Worm (Caenorhabditis elegans) whole organism, mixed stage, embryonic: Measurements from ENCODE around the gene tbc-8.
A peak's percentile ranks its signal among the peaks of the same experiment; 100 is the strongest.

Source experiments
- M03D4.4 ChIP-seq: sonication (generic microtip); optimal IDR thresholded peaks from 2 replicates; lab custom pipeline; 2017; ENCODE audit warnings: mild to moderate bottlenecking, missing genetic modification characterization, missing compliant biosample characterization
- bed-3 ChIP-seq: fragments of 200-800 bp; sonication (Bioruptor generic); optimal IDR thresholded peaks from 3 replicates; lab custom pipeline; 2018; ENCODE audit warnings: mild to moderate bottlenecking, missing genetic modification characterization, moderate library complexity, missing compliant biosample characterization
- ceh-39 ChIP-seq: fragments of 150-350 bp; optimal IDR thresholded peaks from 2 replicates; lab custom pipeline; 2014; ENCODE audit warnings: missing biosample characterization, missing genetic modification characterization
- ceh-43 ChIP-seq: fragments of 200-800 bp; sonication (Bioruptor generic); optimal IDR thresholded peaks from 2 replicates; lab custom pipeline; 2018; ENCODE audit warnings: mild to moderate bottlenecking, missing genetic modification characterization, moderate library complexity, missing compliant biosample characterization
- ceh-83 ChIP-seq: fragments of 200-800 bp; sonication (Bioruptor generic); optimal IDR thresholded peaks from 2 replicates; lab custom pipeline; 2018; ENCODE audit warnings: mild to moderate bottlenecking, missing genetic modification characterization, missing compliant biosample characterization
- ces-1 ChIP-seq: fragments of 150-350 bp; optimal IDR thresholded peaks from 2 replicates; lab custom pipeline; 2014; ENCODE audit warnings: missing biosample characterization, missing genetic modification reagents, missing genetic modification characterization
- cnd-1 ChIP-seq: fragments of 200-800 bp; sonication (Bioruptor generic); optimal IDR thresholded peaks from 2 replicates; lab custom pipeline; 2018; ENCODE audit warnings: mild to moderate bottlenecking, missing genetic modification characterization, missing compliant biosample characterization
- elt-1 ChIP-seq: sonication (generic microtip); optimal IDR thresholded peaks from 2 replicates; lab custom pipeline; 2017; ENCODE audit warnings: missing genetic modification characterization, mild to moderate bottlenecking, missing compliant biosample characterization, antibody characterized with exemption, moderate library complexity, borderline replicate concordance; ENCODE audit not compliant: insufficient read depth
- elt-3 ChIP-seq: fragments of 150-350 bp; optimal IDR thresholded peaks from 2 replicates; lab custom pipeline; 2014; ENCODE audit warnings: missing biosample characterization, missing genetic modification characterization
- flh-1 ChIP-seq: fragments of 200-800 bp; sonication (Bioruptor generic); optimal IDR thresholded peaks from 2 replicates; lab custom pipeline; 2018; ENCODE audit warnings: mild to moderate bottlenecking, missing genetic modification characterization, moderate library complexity, missing compliant biosample characterization
- ham-2 ChIP-seq: fragments of 200-800 bp; sonication (Bioruptor generic); optimal IDR thresholded peaks from 2 replicates; lab custom pipeline; 2018; ENCODE audit warnings: mild to moderate bottlenecking, missing genetic modification characterization, missing compliant biosample characterization
- hlh-1 ChIP-seq: fragments of 150-350 bp; optimal IDR thresholded peaks from 2 replicates; lab custom pipeline; 2014; ENCODE audit warnings: missing biosample characterization, missing genetic modification reagents, missing genetic modification characterization
- lin-13 ChIP-seq: fragments of 150-350 bp; optimal IDR thresholded peaks from 2 replicates; lab custom pipeline; 2014; ENCODE audit warnings: missing biosample characterization, missing genetic modification characterization
- lsy-2 ChIP-seq: fragments of 150-350 bp; optimal IDR thresholded peaks from 2 replicates; lab custom pipeline; 2014; ENCODE audit warnings: missing biosample characterization, missing genetic modification characterization
- nhr-12 ChIP-seq: fragments of 150-350 bp; optimal IDR thresholded peaks from 2 replicates; lab custom pipeline; 2014; ENCODE audit warnings: missing biosample characterization, missing genetic modification characterization
- nhr-2 ChIP-seq: fragments of 150-350 bp; optimal IDR thresholded peaks from 2 replicates; lab custom pipeline; 2014; ENCODE audit warnings: missing biosample characterization, missing genetic modification characterization
- nhr-28 ChIP-seq: fragments of 150-350 bp; optimal IDR thresholded peaks from 2 replicates; lab custom pipeline; 2014; ENCODE audit warnings: missing biosample characterization, missing genetic modification characterization
- nhr-76 ChIP-seq: sonication (generic microtip); optimal IDR thresholded peaks from 2 replicates; lab custom pipeline; 2017; ENCODE audit warnings: missing biosample characterization, missing genetic modification characterization
- pha-4 ChIP-seq: fragments of 150-350 bp; optimal IDR thresholded peaks from 2 replicates; lab custom pipeline; 2018; ENCODE audit warnings: missing biosample characterization, missing genetic modification reagents, missing genetic modification characterization
- sem-2 ChIP-seq: fragments of 200-800 bp; sonication (Bioruptor generic); optimal IDR thresholded peaks from 2 replicates; lab custom pipeline; 2018; ENCODE audit warnings: mild to moderate bottlenecking, missing genetic modification characterization, missing compliant biosample characterization
- snpc-4 ChIP-seq: fragments of 150-350 bp; optimal IDR thresholded peaks from 2 replicates; lab custom pipeline; 2014; ENCODE audit warnings: missing biosample characterization, missing genetic modification characterization
- sptf-1 ChIP-seq: sonication (generic microtip); optimal IDR thresholded peaks from 2 replicates; lab custom pipeline; 2017; ENCODE audit warnings: mild to moderate bottlenecking, missing genetic modification characterization, moderate library complexity, missing compliant biosample characterization
- tbx-8 ChIP-seq: fragments of 200-800 bp; sonication (Bioruptor generic); optimal IDR thresholded peaks from 2 replicates; lab custom pipeline; 2018; ENCODE audit warnings: mild to moderate bottlenecking, missing genetic modification characterization, moderate library complexity, missing compliant biosample characterization
- unc-120 ChIP-seq: sonication (generic microtip); optimal IDR thresholded peaks from 2 replicates; lab custom pipeline; 2017; ENCODE audit warnings: missing genetic modification characterization, missing compliant biosample characterization; ENCODE audit not compliant: poor library complexity, severe bottlenecking
- unc-62 ChIP-seq: fragments of 150-350 bp; optimal IDR thresholded peaks from 2 replicates; lab custom pipeline; 2014; ENCODE audit warnings: missing biosample characterization, missing genetic modification reagents, missing genetic modification characterization
- zip-8 ChIP-seq: fragments of 150-350 bp; optimal IDR thresholded peaks from 2 replicates; lab custom pipeline; 2014; ENCODE audit warnings: missing biosample characterization, missing genetic modification characterization

Gene tbc-8

ce11 chrIII:10328565-10329541 is 35.9 kb upstream of the tbc-8 start:
- TF ChIP-seq hlh-1 (no peak), nhr-28 (tag; lab: Kevin White, UChicago) (no peak), cnd-1 (tag; lab: Kevin White, UChicago) (no peak), pha-4 (tag; lab: Kevin White, UChicago) (peak; percentile 19)

- TF ChIP-seq nhr-12 (tag; lab: Kevin White, UChicago) (no peak), nhr-2 (tag; lab: Kevin White, UChicago) (no peak), sem-2 (GFP tag; lab: Kevin White, UChicago) (no peak), elt-3 (no peak), elt-1 (tag; lab: Kevin White, UChicago) (no peak), unc-62 (no peak), tbx-8 (GFP tag; lab: Kevin White, UChicago) (no peak), lin-13 (tag; lab: Kevin White, UChicago) (no peak), M03D4.4 (tag; lab: Kevin White, UChicago) (no peak), zip-8 (tag; lab: Kevin White, UChicago) (no peak)
Measured at ce11 chrIII:10329811-10330210, 34.9 kb upstream of the tbc-8 start.

- TF ChIP-seq snpc-4 (tag; lab: Kevin White, UChicago): no peak
- no peak for TF ChIP-seq sem-2 (GFP tag; lab: Kevin White, UChicago)
- TF ChIP-seq cnd-1 (tag; lab: Kevin White, UChicago): no peak
- TF ChIP-seq elt-1 (tag; lab: Kevin White, UChicago): no peak
- no peak for TF ChIP-seq pha-4 (tag; lab: Kevin White, UChicago)
- TF ChIP-seq unc-120 (tag; lab: Kevin White, UChicago): no peak
- TF ChIP-seq M03D4.4 (tag; lab: Kevin White, UChicago): no peak
- TF ChIP-seq ceh-83 (GFP tag; lab: Kevin White, UChicago): no peak
- no peak for TF ChIP-seq lsy-2 (tag; lab: Kevin White, UChicago)
- no peak for TF ChIP-seq unc-62
- TF ChIP-seq sptf-1 (tag; lab: Kevin White, UChicago): no peak
Measured at ce11 chrIII:10330372-10331062, 34.2 kb upstream of the tbc-8 start, which contains the start of gene nex-2. nex-2 (minus strand) TSS chrIII:10330422.

ce11 chrIII:10331232-10331631 is 33.5 kb upstream of the tbc-8 start:
- TF ChIP-seq ces-1 (GFP tag; lab: Kevin White, UChicago) (no peak), nhr-76 (tag; lab: Kevin White, UChicago) (no peak), tbx-8 (GFP tag; lab: Kevin White, UChicago) (no peak), unc-120 (tag; lab: Kevin White, UChicago) (no peak), M03D4.4 (tag; lab: Kevin White, UChicago) (no peak), ham-2 (no peak), sptf-1 (tag; lab: Kevin White, UChicago) (no peak), ceh-39 (tag; lab: Kevin White, UChicago) (no peak), ceh-43 (GFP tag; lab: Kevin White, UChicago) (no peak), bed-3 (GFP tag; lab: Kevin White, UChicago) (no peak), lsy-2 (tag; lab: Kevin White, UChicago) (no peak), zip-8 (tag; lab: Kevin White, UChicago) (no peak), nhr-2 (tag; lab: Kevin White, UChicago) (no peak)

ce11 chrIII:10332560-10332959 is 32.2 kb upstream of the tbc-8 start, which contains the start of gene T07C4.12:
T07C4.12 (minus strand) TSS chrIII:10332660.
- no peak for TF ChIP-seq flh-1
- TF ChIP-seq cnd-1 (tag; lab: Kevin White, UChicago): no peak
- no peak for TF ChIP-seq nhr-12 (tag; lab: Kevin White, UChicago)
- no peak for TF ChIP-seq M03D4.4 (tag; lab: Kevin White, UChicago)
- TF ChIP-seq nhr-76 (tag; lab: Kevin White, UChicago): no peak
- no peak for TF ChIP-seq ceh-43 (GFP tag; lab: Kevin White, UChicago)
- no peak for TF ChIP-seq lin-13 (tag; lab: Kevin White, UChicago)
- TF ChIP-seq, all 35 proteins: peak for 0
